Worm (Caenorhabditis elegans): ENCODE data around the gene C05B5.8.

C05B5.8 gene

DNA sequence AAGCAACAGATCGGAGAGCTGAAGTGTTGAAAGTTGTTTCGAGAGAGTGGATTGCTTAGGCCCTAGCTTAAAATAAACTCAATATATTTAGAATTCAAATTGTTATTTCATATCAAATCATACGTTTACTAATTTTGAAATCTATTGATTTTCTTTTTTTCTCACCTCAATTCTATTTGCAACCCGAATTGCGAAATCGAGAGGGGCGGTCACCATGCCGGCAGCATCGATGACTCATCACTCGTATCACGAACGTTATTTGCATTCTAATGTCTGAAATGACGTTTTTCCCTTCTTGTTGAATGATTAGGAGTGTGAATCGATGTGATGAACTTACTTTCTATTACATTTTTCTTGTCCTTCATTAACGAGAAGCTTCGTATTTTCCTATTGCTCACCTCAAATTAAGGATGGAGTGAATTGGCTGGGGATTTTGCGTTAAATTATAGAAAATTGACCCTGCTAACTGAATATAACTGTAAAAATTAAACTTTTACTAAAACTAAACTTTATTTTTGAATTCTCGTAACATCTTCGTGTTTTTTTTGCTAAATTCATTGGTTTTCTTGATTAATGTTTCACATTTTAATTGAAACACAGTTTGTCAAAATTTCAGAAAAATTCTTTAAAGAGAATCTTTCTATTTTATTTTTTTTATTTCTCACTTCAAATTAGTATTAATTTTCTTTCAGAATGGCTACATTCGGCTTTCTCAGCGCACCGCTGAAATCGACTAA, 49.8 kb downstream of the C05B5.8 start, which contains the start of gene alx-1 (continued):
- TF ChIP-seq mxl-3 (GFP tag; optimal IDR thresholded peaks at IDR 0.05) = peak; percentile 58
- TF ChIP-seq T20F7.1 (GFP tag; optimal IDR thresholded peaks at IDR 0.05) = no peak
- no peak for TF ChIP-seq duxl-1 (tag; optimal IDR thresholded peaks at IDR 0.05; ENCODE audit: poor library complexity)
- TF ChIP-seq fos-1 (tag; optimal IDR thresholded peaks at IDR 0.05) = no peak
- TF ChIP-seq php-3 (GFP tag; IDR thresholded peaks at IDR 0.05) = no peak
- no peak for TF ChIP-seq nhr-25 (tag; optimal IDR thresholded peaks at IDR 0.05; ENCODE audit: borderline replicate concordance, insufficient read depth)
- TF ChIP-seq hmg-1.1 (GFP tag; IDR thresholded peaks at IDR 0.05) = no peak
- TF ChIP-seq mes-2 (tag; optimal IDR thresholded peaks at IDR 0.05; ENCODE audit: poor library complexity, severe bottlenecking) = peak; percentile 49
- no peak for TF ChIP-seq lin-15B (tag; optimal IDR thresholded peaks at IDR 0.05)
- TF ChIP-seq dmd-6 (GFP tag; IDR thresholded peaks at IDR 0.05) = peak; percentile 45; the same call in 1 of the 2 replicates
- no peak for TF ChIP-seq nhr-42 (GFP tag; IDR thresholded peaks at IDR 0.05)
- TF ChIP-seq daf-12 (tag; optimal IDR thresholded peaks at IDR 0.05) = no peak
- TF ChIP-seq hlh-30 (tag; optimal IDR thresholded peaks at IDR 0.05; ENCODE audit: insufficient read depth) = peak; percentile 53
- TF ChIP-seq tra-1 (GFP tag; IDR thresholded peaks at IDR 0.05) = no peak
- TF ChIP-seq pqm-1 (tag; optimal IDR thresholded peaks at IDR 0.05) = peak; percentile 62
- no peak for TF ChIP-seq daf-16 (GFP tag; optimal IDR thresholded peaks at IDR 0.05)
- TF ChIP-seq daf-16 (tag; optimal IDR thresholded peaks at IDR 0.05) = peak; percentile 49
- TF ChIP-seq ces-1 (GFP tag; optimal IDR thresholded peaks at IDR 0.05) = no peak
- TF ChIP-seq nhr-10 (tag; optimal IDR thresholded peaks at IDR 0.05) = no peak
- peak; percentile 35 for TF ChIP-seq nhr-6 (tag; optimal IDR thresholded peaks at IDR 0.05)
- TF ChIP-seq snpc-1.2 (GFP tag; IDR thresholded peaks at IDR 0.05) = no peak
- TF ChIP-seq Y105C5A.15 (GFP tag; IDR thresholded peaks at IDR 0.05) = no peak
- no peak for TF ChIP-seq ceh-28 (tag; optimal IDR thresholded peaks at IDR 0.05)
- TF ChIP-seq lin-38 (GFP tag; IDR thresholded peaks at IDR 0.05) = no peak
- no peak for TF ChIP-seq set-16 (GFP tag; IDR thresholded peaks at IDR 0.05)
- no peak for TF ChIP-seq pha-4 (GFP tag; IDR thresholded peaks at IDR 0.05)
- TF ChIP-seq pha-4 (tag; optimal IDR thresholded peaks at IDR 0.05) = no peak
- TF ChIP-seq madf-5 (GFP tag; IDR thresholded peaks at IDR 0.05) = no peak
- peak; percentile 31 for TF ChIP-seq dve-1 (tag; optimal IDR thresholded peaks at IDR 0.05; ENCODE audit: insufficient read depth)

DNA sequence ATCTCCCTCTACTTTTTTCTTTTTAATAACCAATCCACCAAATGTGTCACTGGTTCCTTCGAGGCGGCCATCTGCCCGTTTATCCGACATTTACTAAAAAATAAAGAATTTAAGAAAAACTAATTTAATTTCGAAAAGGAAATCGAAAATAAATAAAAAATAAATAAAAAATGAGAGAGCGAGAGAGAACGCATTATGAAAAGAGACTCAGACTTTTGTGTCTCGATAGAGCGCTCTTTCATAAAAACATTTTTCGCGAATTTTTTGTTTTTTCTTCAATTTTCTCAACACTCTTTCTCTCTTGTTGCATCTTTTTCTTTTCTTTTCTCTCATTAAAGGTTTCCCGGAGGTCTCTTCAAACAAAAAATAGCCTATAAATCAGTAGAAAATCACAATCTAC, 50.5 kb downstream of the C05B5.8 start, which contains the start of gene mog-1:
TSS of gene mog-1 (minus strand) at position 93 of the 400 bp plus-strand sequence.
- no peak for TF ChIP-seq Y105C5A.15 (GFP tag; IDR thresholded peaks at IDR 0.05)
- peak; percentile 18 for TF ChIP-seq nhr-28 (tag; optimal IDR thresholded peaks at IDR 0.05)
- TF ChIP-seq ZK546.5 (tag; optimal IDR thresholded peaks at IDR 0.05) = no peak
- no peak for TF ChIP-seq T26A8.4 (GFP tag; IDR thresholded peaks at IDR 0.05)
- no peak for TF ChIP-seq cey-2 (tag; optimal IDR thresholded peaks at IDR 0.05; ENCODE audit: borderline replicate concordance, insufficient read depth)
- TF ChIP-seq ctbp-1 (GFP tag; IDR thresholded peaks at IDR 0.05) = no peak
- peak in 1 of 2 experiments; percentile 53 for TF ChIP-seq lsy-2 (tag; optimal IDR thresholded peaks at IDR 0.05)
- TF ChIP-seq aly-2 (tag; optimal IDR thresholded peaks at IDR 0.05) = no peak
- peak; percentile 44 for TF ChIP-seq lin-38 (GFP tag; IDR thresholded peaks at IDR 0.05)
- TF ChIP-seq unc-39 (tag; optimal IDR thresholded peaks at IDR 0.05) = no peak
- no peak for TF ChIP-seq ceh-28 (tag; optimal IDR thresholded peaks at IDR 0.05)
- TF ChIP-seq mes-2 (tag; optimal IDR thresholded peaks at IDR 0.05; ENCODE audit: poor library complexity, severe bottlenecking) = peak; percentile 17
- no peak for TF ChIP-seq daf-16 (GFP tag; optimal IDR thresholded peaks at IDR 0.05)
- TF ChIP-seq daf-16 (tag; optimal IDR thresholded peaks at IDR 0.05) = peak; percentile 19
- no peak for TF ChIP-seq arid-1 (GFP tag; conservative IDR thresholded peaks at IDR 0.05)
- TF ChIP-seq nhr-48 (tag; optimal IDR thresholded peaks at IDR 0.05) = no peak
- no peak for TF ChIP-seq zip-11 (GFP tag; IDR thresholded peaks at IDR 0.05)
